Worm (Caenorhabditis elegans): ENCODE measurements around the gene prdx-6.

DNA sequence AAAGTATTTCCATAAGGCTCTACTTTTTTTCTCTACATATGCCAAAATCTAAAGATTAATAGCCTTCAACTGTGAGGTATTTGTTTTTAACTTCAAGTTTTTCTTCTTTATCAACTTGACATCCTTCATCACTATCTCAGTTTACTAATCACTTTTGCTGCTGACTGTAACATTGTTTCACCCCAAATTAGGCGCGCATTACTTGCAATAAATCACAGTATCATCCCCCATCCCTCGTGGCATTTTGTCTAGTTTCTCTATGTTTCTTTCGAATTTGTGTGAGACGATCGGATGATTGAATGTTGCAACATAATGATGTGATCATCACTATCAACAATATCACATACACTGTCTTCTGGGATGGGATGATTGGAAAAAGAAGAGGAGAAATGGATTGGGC lies 29.1 kb downstream of the prdx-6 start:
- TF ChIP-seq nhr-77 (tag; optimal IDR thresholded peaks at IDR 0.05), result no peak
- TF ChIP-seq R02D3.7 (tag; optimal IDR thresholded peaks at IDR 0.05), result no peak
- no peak for TF ChIP-seq lin-15B (tag; optimal IDR thresholded peaks at IDR 0.05)
- no peak for TF ChIP-seq unc-39 (tag; optimal IDR thresholded peaks at IDR 0.05)
- TF ChIP-seq mml-1 (tag; optimal IDR thresholded peaks at IDR 0.05), result no peak
- no peak for TF ChIP-seq ztf-4 (tag; optimal IDR thresholded peaks at IDR 0.05)
- TF ChIP-seq ZK546.5 (tag; optimal IDR thresholded peaks at IDR 0.05), result no peak
- TF ChIP-seq nhr-237 (tag; optimal IDR thresholded peaks at IDR 0.05), result no peak
- TF ChIP-seq jun-1 (tag; optimal IDR thresholded peaks at IDR 0.05), result no peak
- no peak for TF ChIP-seq nhr-11 (tag; optimal IDR thresholded peaks at IDR 0.05)

Data from whole organism, L3 larva.